Comparison of ENCODE assay signal across 4 fruit fly cellular contexts in genomic region chrX:8061392-8062179, dm6.
TF ChIP-seq lines count a peak whose summit lies in the region.

TSS of gene mys (plus strand) at chrX:8061645.

TF ChIP-seq in whole organism, adult, 20 proteins besides CTCF, POLR2A, EP300 and RAD21 (continued from another document):
- TF ChIP-seq tj (GFP tag; optimal IDR thresholded peaks at IDR 0.05; lab: Kevin White, UChicago) (peak; percentile 92), kay (GFP tag; lab: Kevin White, UChicago; ENCODE audit: borderline replicate concordance) (no peak)

TF ChIP-seq in whole organism, embryonic, 481 proteins besides CTCF, POLR2A, EP300 and RAD21 (continued from another document and continues in another):
- TF ChIP-seq CG4424 (GFP tag; optimal IDR thresholded peaks at IDR 0.05; lab: Kevin White, UChicago) (no peak), CG14050 (GFP tag; IDR thresholded peaks at IDR 0.05; lab: Robert Waterston, UW) (no peak), Hr39 (optimal IDR thresholded peaks at IDR 0.05; lab: Kevin White, UChicago) (no peak), sc (optimal IDR thresholded peaks at IDR 0.05; lab: Kevin White, UChicago) (no peak), sc (GFP tag; optimal IDR thresholded peaks at IDR 0.05; lab: Kevin White, UChicago) (no peak), NfI (GFP tag; optimal IDR thresholded peaks at IDR 0.05; lab: Kevin White, UChicago) (peak; percentile 65), Abd-B (GFP tag; optimal IDR thresholded peaks at IDR 0.05; lab: Kevin White, UChicago) (no peak), so (GFP tag; IDR thresholded peaks at IDR 0.05; lab: Robert Waterston, UW) (no peak), BtbVII (GFP tag; optimal IDR thresholded peaks at IDR 0.05; lab: Kevin White, UChicago) (peak; percentile 73), CoRest (tag; optimal IDR thresholded peaks at IDR 0.05; lab: Kevin White, UChicago) (peak; percentile 61), seq (GFP tag; IDR thresholded peaks at IDR 0.05; lab: Robert Waterston, UW) (peak; percentile 76), hb (GFP tag; IDR thresholded peaks at IDR 0.05; lab: Robert Waterston, UW; ENCODE audit: partially characterized antibody) (peak; percentile 92), gce (GFP tag; IDR thresholded peaks at IDR 0.05; lab: Robert Waterston, UW) (no peak), CG18599 (GFP tag; optimal IDR thresholded peaks at IDR 0.05; lab: Kevin White, UChicago) (peak; percentile 73), dan (GFP tag; IDR thresholded peaks at IDR 0.05; lab: Robert Waterston, UW) (no peak), tgo (GFP tag; IDR thresholded peaks at IDR 0.05; lab: Robert Waterston, UW) (no peak), CG10543 (GFP tag; optimal IDR thresholded peaks at IDR 0.05; lab: Kevin White, UChicago) (no peak), CG7987 (GFP tag; optimal IDR thresholded peaks at IDR 0.05; lab: Kevin White, UChicago) (peak; percentile 77), CG1647 (GFP tag; optimal IDR thresholded peaks at IDR 0.05; lab: Kevin White, UChicago) (peak; percentile 79), vnd (GFP tag; IDR thresholded peaks at IDR 0.05; lab: Robert Waterston, UW; ENCODE audit: partially characterized antibody) (peak; percentile 84), CG12155 (GFP tag; optimal IDR thresholded peaks at IDR 0.05; lab: Kevin White, UChicago) (peak; percentile 78), CG17359 (tag; optimal IDR thresholded peaks at IDR 0.05; lab: Kevin White, UChicago) (peak; percentile 20), CG6813 (GFP tag; optimal IDR thresholded peaks at IDR 0.05; lab: Kevin White, UChicago) (no peak), CG4282 (GFP tag; optimal IDR thresholded peaks at IDR 0.05; lab: Kevin White, UChicago) (peak; percentile 71), CG17385 (GFP tag; optimal IDR thresholded peaks at IDR 0.05; lab: Kevin White, UChicago) (peak; percentile 4), Myb (GFP tag; optimal IDR thresholded peaks at IDR 0.05; lab: Kevin White, UChicago) (peak; percentile 81), ac (GFP tag; optimal IDR thresholded peaks at IDR 0.05; lab: Kevin White, UChicago) (no peak), sna (GFP tag; IDR thresholded peaks at IDR 0.05; lab: Robert Waterston, UW; ENCODE audit: partially characterized antibody) (peak; percentile 89), ftz-f1 (GFP tag; optimal IDR thresholded peaks at IDR 0.05; lab: Kevin White, UChicago) (peak; percentile 65), tll (GFP tag; optimal IDR thresholded peaks at IDR 0.05; lab: Kevin White, UChicago) (no peak), Stat92E (GFP tag; optimal IDR thresholded peaks at IDR 0.05; lab: Kevin White, UChicago) (no peak), CG6791 (GFP tag; IDR thresholded peaks at IDR 0.05; lab: Robert Waterston, UW; ENCODE audit: partially characterized antibody) (peak; percentile 93), Adf1 (GFP tag; IDR thresholded peaks at IDR 0.05; lab: Robert Waterston, UW) (peak; percentile 15; the same call in 1 of the 2 replicates), CG7786 (GFP tag; optimal IDR thresholded peaks at IDR 0.05; lab: Kevin White, UChicago) (peak; percentile 72), CG6854 (GFP tag; optimal IDR thresholded peaks at IDR 0.05; lab: Kevin White, UChicago) (peak; percentile 47), gt (GFP tag; IDR thresholded peaks at IDR 0.05; lab: Robert Waterston, UW) (no peak; the same call in 1 of the 2 replicates), grn (GFP tag; optimal IDR thresholded peaks at IDR 0.05; lab: Kevin White, UChicago) (no peak), CG2199 (GFP tag; IDR thresholded peaks at IDR 0.05; lab: Robert Waterston, UW) (0 out of 3 replicates have a peak, but pooled peaks have one; percentile 29), CG11723 (GFP tag; optimal IDR thresholded peaks at IDR 0.05; lab: Kevin White, UChicago) (no peak), Bgb (GFP tag; IDR thresholded peaks at IDR 0.05; lab: Robert Waterston, UW; ENCODE audit: partially characterized antibody) (peak; percentile 98), CG4617 (GFP tag; optimal IDR thresholded peaks at IDR 0.05; lab: Kevin White, UChicago; ENCODE audit: borderline replicate concordance) (peak; percentile 83), CG15601 (tag; optimal IDR thresholded peaks at IDR 0.05; lab: Kevin White, UChicago) (peak; percentile 71)

TF ChIP-seq in whole organism, prepupa, 60 proteins besides CTCF, POLR2A, EP300 and RAD21 (continued from another document):
- no peak for TF ChIP-seq CG8319 (GFP tag; optimal IDR thresholded peaks at IDR 0.05; lab: Kevin White, UChicago)
- TF ChIP-seq CG16779 (tag; optimal IDR thresholded peaks at IDR 0.05; lab: Kevin White, UChicago): no peak
- TF ChIP-seq pdm3 (GFP tag; optimal IDR thresholded peaks at IDR 0.05; lab: Kevin White, UChicago): no peak
- TF ChIP-seq CG6276 (GFP tag; optimal IDR thresholded peaks at IDR 0.05; lab: Kevin White, UChicago): peak; percentile 49
- TF ChIP-seq CG34406 (GFP tag; optimal IDR thresholded peaks at IDR 0.05; lab: Kevin White, UChicago): no peak
- TF ChIP-seq CG8632 (GFP tag; optimal IDR thresholded peaks at IDR 0.05; lab: Kevin White, UChicago): no peak
- peak; percentile 50; the same call in 2 of the 3 replicates for TF ChIP-seq CG6163 (GFP tag; IDR thresholded peaks at IDR 0.05; lab: Robert Waterston, UW)
- TF ChIP-seq ss (GFP tag; optimal IDR thresholded peaks at IDR 0.05; lab: Kevin White, UChicago): peak; percentile 68 to 83
- peak; percentile 8 for TF ChIP-seq CG10669 (GFP tag; optimal IDR thresholded peaks at IDR 0.05; lab: Kevin White, UChicago)
- no peak for TF ChIP-seq Lpt (GFP tag; optimal IDR thresholded peaks at IDR 0.05; lab: Kevin White, UChicago)
- TF ChIP-seq Eip75B (GFP tag; optimal IDR thresholded peaks at IDR 0.05; lab: Kevin White, UChicago): peak; percentile 30
- peak; percentile 66 for TF ChIP-seq CG31627 (GFP tag; optimal IDR thresholded peaks at IDR 0.05; lab: Kevin White, UChicago)
- TF ChIP-seq Sox102F (GFP tag; optimal IDR thresholded peaks at IDR 0.05; lab: Kevin White, UChicago): peak; percentile 6
- TF ChIP-seq topi (GFP tag; optimal IDR thresholded peaks at IDR 0.05; lab: Kevin White, UChicago): peak; percentile 49
- TF ChIP-seq net (GFP tag; optimal IDR thresholded peaks at IDR 0.05; lab: Kevin White, UChicago): no peak
- peak; percentile 39 for TF ChIP-seq Eip78C (GFP tag; lab: Kevin White, UChicago)
- TF ChIP-seq Ets21C (GFP tag; optimal IDR thresholded peaks at IDR 0.05; lab: Kevin White, UChicago): peak; percentile 25
- no peak for TF ChIP-seq Ets96B (tag; optimal IDR thresholded peaks at IDR 0.05; lab: Kevin White, UChicago)
- no peak for TF ChIP-seq CG9139 (GFP tag; optimal IDR thresholded peaks at IDR 0.05; lab: Kevin White, UChicago)
- TF ChIP-seq Sox14 (GFP tag; optimal IDR thresholded peaks at IDR 0.05; lab: Kevin White, UChicago): peak; percentile 69
- peak; percentile 57 for TF ChIP-seq Hr39 (GFP tag; optimal IDR thresholded peaks at IDR 0.05; lab: Kevin White, UChicago)
- TF ChIP-seq dac (GFP tag; optimal IDR thresholded peaks at IDR 0.05; lab: Kevin White, UChicago): no peak
- no peak for TF ChIP-seq Gug (GFP tag; IDR thresholded peaks at IDR 0.05; lab: Robert Waterston, UW)
- TF ChIP-seq achi (GFP tag; optimal IDR thresholded peaks at IDR 0.05; lab: Kevin White, UChicago): no peak
- TF ChIP-seq CG10631 (GFP tag; optimal IDR thresholded peaks at IDR 0.05; lab: Kevin White, UChicago): no peak
- no peak for TF ChIP-seq Hr38 (GFP tag; optimal IDR thresholded peaks at IDR 0.05; lab: Kevin White, UChicago)
- TF ChIP-seq Sox15 (GFP tag; optimal IDR thresholded peaks at IDR 0.05; lab: Kevin White, UChicago): no peak
- peak; percentile 39 for TF ChIP-seq esn (GFP tag; optimal IDR thresholded peaks at IDR 0.05; lab: Kevin White, UChicago)
- TF ChIP-seq acj6 (GFP tag; optimal IDR thresholded peaks at IDR 0.05; lab: Kevin White, UChicago): no peak
- no peak for TF ChIP-seq CG4318 (GFP tag; optimal IDR thresholded peaks at IDR 0.05; lab: Kevin White, UChicago)
- no peak for TF ChIP-seq CG11902 (GFP tag; optimal IDR thresholded peaks at IDR 0.05; lab: Kevin White, UChicago)
- TF ChIP-seq CG1621 (tag; optimal IDR thresholded peaks at IDR 0.05; lab: Kevin White, UChicago): no peak
- peak; percentile 60 for TF ChIP-seq cyc (GFP tag; optimal IDR thresholded peaks at IDR 0.05; lab: Kevin White, UChicago)
- TF ChIP-seq vri (GFP tag; optimal IDR thresholded peaks at IDR 0.05; lab: Kevin White, UChicago): peak; percentile 63
- TF ChIP-seq salr (GFP tag; optimal IDR thresholded peaks at IDR 0.05; lab: Kevin White, UChicago): peak in 1 of 2 experiments; percentile 37
- TF ChIP-seq CG11762 (GFP tag; optimal IDR thresholded peaks at IDR 0.05; lab: Kevin White, UChicago; ENCODE audit: insufficient read depth): no peak
- TF ChIP-seq Smox (GFP tag; optimal IDR thresholded peaks at IDR 0.05; lab: Kevin White, UChicago): no peak
- no peak for TF ChIP-seq CG32006 (GFP tag; optimal IDR thresholded peaks at IDR 0.05; lab: Kevin White, UChicago)
- TF ChIP-seq dsx (GFP tag; optimal IDR thresholded peaks at IDR 0.05; lab: Kevin White, UChicago; ENCODE audit: poor library complexity, severe bottlenecking): no peak
- TF ChIP-seq spab (GFP tag; optimal IDR thresholded peaks at IDR 0.05; lab: Kevin White, UChicago): peak; percentile 31

TF ChIP-seq in whole organism, wandering third instar larva, 38 proteins besides CTCF, POLR2A, EP300 and RAD21 (continued from another document):
- TF ChIP-seq foxo (GFP tag; optimal IDR thresholded peaks at IDR 0.05; lab: Kevin White, UChicago) (peak in 1 of 2 experiments; percentile 67), rgr (GFP tag; optimal IDR thresholded peaks at IDR 0.05; lab: Kevin White, UChicago) (peak; percentile 67), Hnf4 (GFP tag; optimal IDR thresholded peaks at IDR 0.05; lab: Kevin White, UChicago) (peak; percentile 85)
